Worm (Caenorhabditis elegans) whole organism, mixed stage, embryonic: ENCODE data around the gene R11D1.10.

ENCODE experiments used
- M03D4.4 ChIP-seq: sonication (generic microtip); optimal IDR thresholded peaks from 2 replicates; lab custom pipeline; 2017; ENCODE audit warnings: mild to moderate bottlenecking, missing genetic modification characterization, missing compliant biosample characterization
- bed-3 ChIP-seq: fragments of 200-800 bp; sonication (Bioruptor generic); optimal IDR thresholded peaks from 3 replicates; lab custom pipeline; 2018; ENCODE audit warnings: mild to moderate bottlenecking, missing genetic modification characterization, moderate library complexity, missing compliant biosample characterization
- blmp-1 ChIP-seq: fragments of 150-350 bp; optimal IDR thresholded peaks from 2 replicates; lab custom pipeline; 2014; ENCODE audit warnings: missing biosample characterization, missing genetic modification characterization
- ceh-39 ChIP-seq: fragments of 150-350 bp; optimal IDR thresholded peaks from 2 replicates; lab custom pipeline; 2014; ENCODE audit warnings: missing biosample characterization, missing genetic modification characterization
- ceh-43 ChIP-seq: fragments of 200-800 bp; sonication (Bioruptor generic); optimal IDR thresholded peaks from 2 replicates; lab custom pipeline; 2018; ENCODE audit warnings: mild to moderate bottlenecking, missing genetic modification characterization, moderate library complexity, missing compliant biosample characterization
- ceh-83 ChIP-seq: fragments of 200-800 bp; sonication (Bioruptor generic); optimal IDR thresholded peaks from 2 replicates; lab custom pipeline; 2018; ENCODE audit warnings: mild to moderate bottlenecking, missing genetic modification characterization, missing compliant biosample characterization
- ces-1 ChIP-seq: fragments of 150-350 bp; optimal IDR thresholded peaks from 2 replicates; lab custom pipeline; 2014; ENCODE audit warnings: missing biosample characterization, missing genetic modification reagents, missing genetic modification characterization
- cnd-1 ChIP-seq: fragments of 200-800 bp; sonication (Bioruptor generic); optimal IDR thresholded peaks from 2 replicates; lab custom pipeline; 2018; ENCODE audit warnings: mild to moderate bottlenecking, missing genetic modification characterization, missing compliant biosample characterization
- drap-1 ChIP-seq: fragments of 200-800 bp; sonication (Bioruptor generic); optimal IDR thresholded peaks from 3 replicates; lab custom pipeline; 2018; ENCODE audit warnings: mild to moderate bottlenecking, missing genetic modification characterization, missing compliant biosample characterization
- elt-1 ChIP-seq: sonication (generic microtip); optimal IDR thresholded peaks from 2 replicates; lab custom pipeline; 2017; ENCODE audit warnings: missing genetic modification characterization, mild to moderate bottlenecking, missing compliant biosample characterization, antibody characterized with exemption, moderate library complexity, borderline replicate concordance; ENCODE audit not compliant: insufficient read depth
- elt-3 ChIP-seq: fragments of 150-350 bp; optimal IDR thresholded peaks from 2 replicates; lab custom pipeline; 2014; ENCODE audit warnings: missing biosample characterization, missing genetic modification characterization
- flh-1 ChIP-seq: fragments of 200-800 bp; sonication (Bioruptor generic); optimal IDR thresholded peaks from 2 replicates; lab custom pipeline; 2018; ENCODE audit warnings: mild to moderate bottlenecking, missing genetic modification characterization, moderate library complexity, missing compliant biosample characterization
- ham-2 ChIP-seq: fragments of 200-800 bp; sonication (Bioruptor generic); optimal IDR thresholded peaks from 2 replicates; lab custom pipeline; 2018; ENCODE audit warnings: mild to moderate bottlenecking, missing genetic modification characterization, missing compliant biosample characterization
- hlh-1 ChIP-seq: fragments of 150-350 bp; optimal IDR thresholded peaks from 2 replicates; lab custom pipeline; 2014; ENCODE audit warnings: missing biosample characterization, missing genetic modification reagents, missing genetic modification characterization
- lin-13 ChIP-seq: fragments of 150-350 bp; optimal IDR thresholded peaks from 2 replicates; lab custom pipeline; 2014; ENCODE audit warnings: missing biosample characterization, missing genetic modification characterization
- lin-32 ChIP-seq: fragments of 200-800 bp; sonication (Bioruptor generic); optimal IDR thresholded peaks from 2 replicates; lab custom pipeline; 2018; ENCODE audit warnings: mild to moderate bottlenecking, missing genetic modification characterization, missing compliant biosample characterization
- lsy-2 ChIP-seq: fragments of 150-350 bp; optimal IDR thresholded peaks from 2 replicates; lab custom pipeline; 2014; ENCODE audit warnings: missing biosample characterization, missing genetic modification characterization
- mab-5 ChIP-seq: fragments of 150-350 bp; optimal IDR thresholded peaks from 2 replicates; lab custom pipeline; 2014; ENCODE audit warnings: missing biosample characterization, missing genetic modification characterization
- mep-1 ChIP-seq: fragments of 150-350 bp; optimal IDR thresholded peaks from 2 replicates; lab custom pipeline; 2017; ENCODE audit warnings: missing biosample characterization, missing genetic modification reagents, missing genetic modification characterization, inconsistent platforms
- mls-2 ChIP-seq: sonication (generic microtip); optimal IDR thresholded peaks from 2 replicates; lab custom pipeline; 2016; ENCODE audit warnings: mild to moderate bottlenecking, missing genetic modification characterization, moderate library complexity, missing compliant biosample characterization
- nhr-12 ChIP-seq: fragments of 150-350 bp; optimal IDR thresholded peaks from 2 replicates; lab custom pipeline; 2014; ENCODE audit warnings: missing biosample characterization, missing genetic modification characterization
- nhr-28 ChIP-seq: fragments of 150-350 bp; optimal IDR thresholded peaks from 2 replicates; lab custom pipeline; 2014; ENCODE audit warnings: missing biosample characterization, missing genetic modification characterization
- nhr-76 ChIP-seq: sonication (generic microtip); optimal IDR thresholded peaks from 2 replicates; lab custom pipeline; 2017; ENCODE audit warnings: missing biosample characterization, missing genetic modification characterization
- pha-4 ChIP-seq: fragments of 150-350 bp; optimal IDR thresholded peaks from 2 replicates; lab custom pipeline; 2018; ENCODE audit warnings: missing biosample characterization, missing genetic modification reagents, missing genetic modification characterization
- sem-2 ChIP-seq: fragments of 200-800 bp; sonication (Bioruptor generic); optimal IDR thresholded peaks from 2 replicates; lab custom pipeline; 2018; ENCODE audit warnings: mild to moderate bottlenecking, missing genetic modification characterization, missing compliant biosample characterization
- snpc-4 ChIP-seq: fragments of 150-350 bp; optimal IDR thresholded peaks from 2 replicates; lab custom pipeline; 2014; ENCODE audit warnings: missing biosample characterization, missing genetic modification characterization
- sptf-1 ChIP-seq: sonication (generic microtip); optimal IDR thresholded peaks from 2 replicates; lab custom pipeline; 2017; ENCODE audit warnings: mild to moderate bottlenecking, missing genetic modification characterization, moderate library complexity, missing compliant biosample characterization
- tbx-8 ChIP-seq: fragments of 200-800 bp; sonication (Bioruptor generic); optimal IDR thresholded peaks from 2 replicates; lab custom pipeline; 2018; ENCODE audit warnings: mild to moderate bottlenecking, missing genetic modification characterization, moderate library complexity, missing compliant biosample characterization
- unc-120 ChIP-seq: sonication (generic microtip); optimal IDR thresholded peaks from 2 replicates; lab custom pipeline; 2017; ENCODE audit warnings: missing genetic modification characterization, missing compliant biosample characterization; ENCODE audit not compliant: poor library complexity, severe bottlenecking
- unc-39 ChIP-seq: fragments of 150-350 bp; optimal IDR thresholded peaks from 2 replicates; lab custom pipeline; 2014; ENCODE audit warnings: missing biosample characterization, missing genetic modification characterization
- unc-62 ChIP-seq: fragments of 150-350 bp; optimal IDR thresholded peaks from 2 replicates; lab custom pipeline; 2014; ENCODE audit warnings: missing biosample characterization, missing genetic modification reagents, missing genetic modification characterization
- zip-8 ChIP-seq: fragments of 150-350 bp; optimal IDR thresholded peaks from 2 replicates; lab custom pipeline; 2014; ENCODE audit warnings: missing biosample characterization, missing genetic modification characterization
- ztf-11 ChIP-seq: fragments of 150-350 bp; optimal IDR thresholded peaks from 2 replicates; lab custom pipeline; 2014; ENCODE audit warnings: missing biosample characterization, missing genetic modification characterization

Gene R11D1.10

ce11 chrV:12714120-12714519, 15.2 kb upstream of the R11D1.10 start, which contains the start of gene R11D1.4:
Gene R11D1.4 (minus strand): TSS chrV:12714220.
- no peak for TF ChIP-seq sem-2 (GFP tag; lab: Kevin White, UChicago)
- TF ChIP-seq nhr-76 = no peak

- TF ChIP-seq ceh-39 (no peak), lsy-2 (tag; lab: Kevin White, UChicago) (no peak), lin-32 (GFP tag; lab: Kevin White, UChicago) (no peak), sem-2 (GFP tag; lab: Kevin White, UChicago) (no peak), elt-1 (tag; lab: Kevin White, UChicago) (no peak), sptf-1 (no peak)
Measured at ce11 chrV:12716447-12716846, 12.9 kb upstream of the R11D1.10 start, which contains the start of gene str-178. Gene str-178 (minus strand): TSS chrV:12716547.

ce11 chrV:12718622-12719021, 10.7 kb upstream of the R11D1.10 start, which contains the start of gene str-181:
Gene str-181 (minus strand): TSS chrV:12718722.
- TF ChIP-seq nhr-76 (no peak), sem-2 (GFP tag; lab: Kevin White, UChicago) (no peak), bed-3 (GFP tag; lab: Kevin White, UChicago) (no peak), unc-62 (no peak), hlh-1 (no peak), ceh-83 (GFP tag; lab: Kevin White, UChicago) (no peak), flh-1 (GFP tag; lab: Kevin White, UChicago) (no peak)

- TF ChIP-seq lin-32 (GFP tag; lab: Kevin White, UChicago) = no peak
- no peak for TF ChIP-seq unc-120 (tag; lab: Kevin White, UChicago)
- no peak for TF ChIP-seq mls-2 (tag; lab: Kevin White, UChicago)
- TF ChIP-seq mab-5 (tag; lab: Kevin White, UChicago) = no peak
- TF ChIP-seq lin-13 = no peak
- TF ChIP-seq elt-3 (tag; lab: Kevin White, UChicago) = no peak
- no peak for TF ChIP-seq zip-8 (tag; lab: Kevin White, UChicago)
- no peak for TF ChIP-seq flh-1 (GFP tag; lab: Kevin White, UChicago)
- TF ChIP-seq sem-2 (GFP tag; lab: Kevin White, UChicago) = no peak
- TF ChIP-seq ceh-43 (GFP tag; lab: Kevin White, UChicago) = no peak
- TF ChIP-seq, all 35 proteins: peak for 0
Measured at ce11 chrV:12719713-12720112, 9.6 kb upstream of the R11D1.10 start, which contains the start of gene R11D1.7. Gene R11D1.7 (plus strand): TSS chrV:12720013.

- TF ChIP-seq snpc-4 (tag; lab: Kevin White, UChicago) (no peak), lin-13 (no peak), nhr-12 (tag; lab: Kevin White, UChicago) (no peak), cnd-1 (tag; lab: Kevin White, UChicago) (no peak), sptf-1 (no peak)
- TF ChIP-seq, all 35 proteins: peak for 0
Measured at ce11 chrV:12725893-12726292, 3.4 kb upstream of the R11D1.10 start, which contains the start of gene R11D1.12. Gene R11D1.12 (minus strand): TSS chrV:12725993.

- TF ChIP-seq mab-5 (tag; lab: Kevin White, UChicago) (no peak), tbx-8 (GFP tag; lab: Kevin White, UChicago) (no peak), nhr-12 (tag; lab: Kevin White, UChicago) (no peak), flh-1 (GFP tag; lab: Kevin White, UChicago) (no peak), ztf-11 (tag; lab: Kevin White, UChicago) (no peak), drap-1 (GFP tag; lab: Kevin White, UChicago) (no peak), mep-1 (tag; lab: Kevin White, UChicago) (no peak), ces-1 (GFP tag; lab: Kevin White, UChicago) (no peak), ham-2 (no peak), snpc-4 (tag; lab: Kevin White, UChicago) (no peak), M03D4.4 (tag; lab: Kevin White, UChicago) (no peak), hlh-1 (no peak), nhr-76 (no peak), nhr-28 (tag; lab: Kevin White, UChicago) (no peak), blmp-1 (tag; lab: Kevin White, UChicago) (no peak), unc-39 (tag; lab: Kevin White, UChicago) (no peak), lin-32 (GFP tag; lab: Kevin White, UChicago) (no peak), sem-2 (GFP tag; lab: Kevin White, UChicago) (no peak), elt-3 (tag; lab: Kevin White, UChicago) (no peak), pha-4 (no peak)
Measured at ce11 chrV:12727104-12727637, 2.1 kb upstream of the R11D1.10 start, which contains the start of gene R11D1.13. Gene R11D1.13 (plus strand): TSS chrV:12727154.
